Fruit fly (Drosophila melanogaster): ENCODE data around the gene CG32104.

Gene CG32104

DNA sequence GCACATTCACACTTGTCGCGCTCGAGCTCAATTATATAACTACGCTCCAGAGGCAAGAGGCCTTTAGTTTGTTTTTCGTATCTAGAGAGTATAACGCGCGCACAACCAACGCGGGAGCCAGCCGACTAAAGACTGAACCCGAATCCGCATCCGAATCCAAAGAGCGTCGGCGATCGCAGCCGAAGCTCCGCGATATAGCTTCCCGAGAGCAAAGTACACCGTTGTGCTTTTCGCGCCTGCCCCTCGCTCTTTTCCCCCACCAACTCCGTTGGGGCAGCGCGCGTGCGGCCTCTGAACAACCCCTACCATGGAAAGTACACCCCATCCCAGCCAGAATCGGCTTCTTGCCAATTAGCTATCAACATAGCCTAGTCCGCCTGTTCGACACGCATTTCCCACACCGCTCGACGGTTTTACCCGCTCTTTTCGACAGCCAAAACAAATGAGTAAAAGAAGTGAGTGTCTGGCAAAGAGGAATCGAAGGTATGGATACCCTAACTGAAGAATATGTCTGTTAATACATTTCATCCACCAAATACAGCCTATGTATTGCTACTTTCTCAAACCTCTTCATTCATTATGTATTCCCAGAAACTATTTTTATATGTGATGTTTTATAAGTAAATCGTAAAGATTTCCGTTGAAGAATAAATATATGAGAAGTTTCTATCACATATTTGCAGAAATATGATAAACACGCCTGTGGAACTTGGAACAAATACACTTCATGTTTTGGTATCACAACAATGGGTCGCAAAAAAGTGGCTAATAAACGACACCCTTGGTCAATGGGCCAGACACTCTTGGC lies 9.6 kb upstream of the CG32104 start (continued):
- TF ChIP-seq pfk (GFP tag; optimal IDR thresholded peaks at IDR 0.05), result peak; percentile 44
- TF ChIP-seq Spps (tag; optimal IDR thresholded peaks at IDR 0.05), result no peak
- peak; percentile 36 for TF ChIP-seq Fer1 (GFP tag; optimal IDR thresholded peaks at IDR 0.05)
- no peak for TF ChIP-seq Dp (GFP tag; optimal IDR thresholded peaks at IDR 0.05)
- no peak for TF ChIP-seq CG17802 (tag; optimal IDR thresholded peaks at IDR 0.05)
- TF ChIP-seq bsh (GFP tag; optimal IDR thresholded peaks at IDR 0.05), result peak in 1 of 2 experiments; percentile 92
- no peak for TF ChIP-seq CG15696 (tag; optimal IDR thresholded peaks at IDR 0.05)
- TF ChIP-seq Taf1 (GFP tag; IDR thresholded peaks at IDR 0.05), result peak; percentile 5; the same call in 1 of the 2 replicates
- no peak for TF ChIP-seq CG4730 (GFP tag; IDR thresholded peaks at IDR 0.05)
- TF ChIP-seq Hsf (GFP tag; optimal IDR thresholded peaks at IDR 0.05), result no peak
- TF ChIP-seq CG5180 (GFP tag; optimal IDR thresholded peaks at IDR 0.05), result peak; percentile 41
- TF ChIP-seq MTF-1 (GFP tag; optimal IDR thresholded peaks at IDR 0.05; ENCODE audit: borderline replicate concordance), result peak; percentile 32
- TF ChIP-seq corto (GFP tag; optimal IDR thresholded peaks at IDR 0.05), result no peak
- peak; percentile 4 for TF ChIP-seq NK7.1 (GFP tag; optimal IDR thresholded peaks at IDR 0.05)
- no peak for TF ChIP-seq CG14050 (GFP tag; IDR thresholded peaks at IDR 0.05)
- TF ChIP-seq Doc3 (GFP tag; IDR thresholded peaks at IDR 0.05; ENCODE audit: partially characterized antibody), result no peak
- no peak for TF ChIP-seq CG9437 (GFP tag; optimal IDR thresholded peaks at IDR 0.05)
- TF ChIP-seq Neu2 (GFP tag; optimal IDR thresholded peaks at IDR 0.05; ENCODE audit: borderline replicate concordance), result no peak
- TF ChIP-seq dysf (GFP tag; IDR thresholded peaks at IDR 0.05), result peak; percentile 11; the same call in 1 of the 3 replicates
- no peak for TF ChIP-seq zen (tag; optimal IDR thresholded peaks at IDR 0.05)
- no peak for TF ChIP-seq Nf-YA (GFP tag; IDR thresholded peaks at IDR 0.05)
- TF ChIP-seq CG33213 (GFP tag; optimal IDR thresholded peaks at IDR 0.05), result no peak
- peak; percentile 70 for TF ChIP-seq Vsx1 (GFP tag; optimal IDR thresholded peaks at IDR 0.05)
- TF ChIP-seq ems (GFP tag; optimal IDR thresholded peaks at IDR 0.05), result no peak
- TF ChIP-seq CG8388 (GFP tag; optimal IDR thresholded peaks at IDR 0.05), result no peak
- TF ChIP-seq CG18599 (GFP tag; optimal IDR thresholded peaks at IDR 0.05), result peak; percentile 62
- TF ChIP-seq CG8765 (GFP tag; IDR thresholded peaks at IDR 0.05), result no peak
- peak; percentile 64 for TF ChIP-seq HmgZ (tag; optimal IDR thresholded peaks at IDR 0.05)
- TF ChIP-seq nmo (GFP tag; optimal IDR thresholded peaks at IDR 0.05), result no peak
- no peak for TF ChIP-seq CG8290 (GFP tag; optimal IDR thresholded peaks at IDR 0.05)
- TF ChIP-seq CG8290 (tag; optimal IDR thresholded peaks at IDR 0.05), result peak in 1 of 2 experiments; percentile 83
- no peak for TF ChIP-seq CG6654 (GFP tag; optimal IDR thresholded peaks at IDR 0.05)
- TF ChIP-seq Poxn (GFP tag; IDR thresholded peaks at IDR 0.05), result no peak
- TF ChIP-seq gem (tag; optimal IDR thresholded peaks at IDR 0.05), result no peak
- TF ChIP-seq ham (GFP tag; IDR thresholded peaks at IDR 0.05), result no peak
- peak; percentile 97 for TF ChIP-seq crol (GFP tag; IDR thresholded peaks at IDR 0.05)
- no peak for TF ChIP-seq klu (GFP tag; IDR thresholded peaks at IDR 0.05)
- TF ChIP-seq danr (GFP tag; IDR thresholded peaks at IDR 0.05), result no peak
- peak; percentile 94 for TF ChIP-seq ftz-f1 (GFP tag; optimal IDR thresholded peaks at IDR 0.05)
- no peak for TF ChIP-seq CG33557 (GFP tag; optimal IDR thresholded peaks at IDR 0.05)
- no peak for TF ChIP-seq CG6272 (GFP tag; IDR thresholded peaks at IDR 0.05)
- peak; percentile 27; the same call in 1 of the 3 replicates for TF ChIP-seq CG17361 (GFP tag; IDR thresholded peaks at IDR 0.05)
- no peak for TF ChIP-seq tio (GFP tag; optimal IDR thresholded peaks at IDR 0.05)
- peak; percentile 3 for TF ChIP-seq CrebB (tag; optimal IDR thresholded peaks at IDR 0.05)
- no peak for TF ChIP-seq sisA (GFP tag; IDR thresholded peaks at IDR 0.05)
- no peak for TF ChIP-seq CG10959 (GFP tag; IDR thresholded peaks at IDR 0.05)
- TF ChIP-seq sc (optimal IDR thresholded peaks at IDR 0.05), result no peak
- TF ChIP-seq sc (GFP tag; optimal IDR thresholded peaks at IDR 0.05), result no peak
- TF ChIP-seq gcm2 (GFP tag; optimal IDR thresholded peaks at IDR 0.05), result no peak
- TF ChIP-seq CG11560 (tag; IDR thresholded peaks at IDR 0.05), result no peak
